Fruit fly (Drosophila melanogaster) whole organism, embryonic: Measurements from ENCODE around the gene CG34183.
A peak's percentile ranks its signal among the peaks of the same experiment; 100 is the strongest.

Source experiments
- CG10462 ChIP-seq: fragments of 200-800 bp; sonication (Bioruptor generic); optimal IDR thresholded peaks from 2 replicates; lab custom pipeline; 2016; ENCODE audit warnings: missing biosample characterization, missing genetic modification characterization
- CG13296 ChIP-seq: fragments of 200-800 bp; sonication (Bioruptor generic); optimal IDR thresholded peaks from 3 replicates; lab custom pipeline; 2018; ENCODE audit warnings: missing biosample characterization, mild to moderate bottlenecking, missing genetic modification characterization
- CG13424 ChIP-seq: fragments of 200-800 bp; sonication (Bioruptor generic); optimal IDR thresholded peaks from 2 replicates; lab custom pipeline; 2019; ENCODE audit warnings: missing biosample characterization, mild to moderate bottlenecking, missing genetic modification characterization, moderate library complexity
- CG14441 ChIP-seq: fragments of 200-800 bp; sonication (Bioruptor generic); IDR thresholded peaks from 2 replicates; pipeline ENCODE4 v1.3.6; 2022; ENCODE audit warnings: missing biosample characterization, missing genetic modification characterization
- CG14710 ChIP-seq: fragments of 200-800 bp; sonication (Bioruptor generic); optimal IDR thresholded peaks from 3 replicates; lab custom pipeline; 2019; ENCODE audit warnings: missing biosample characterization, mild to moderate bottlenecking, missing genetic modification characterization, moderate library complexity
- CG15269 ChIP-seq: fragments of 200-800 bp; sonication (Bioruptor generic); optimal IDR thresholded peaks from 2 replicates; lab custom pipeline; 2018; ENCODE audit warnings: missing biosample characterization, mild to moderate bottlenecking, missing genetic modification characterization, moderate library complexity
- CG1529 ChIP-seq: fragments of 200-800 bp; sonication (Bioruptor generic); optimal IDR thresholded peaks from 3 replicates; lab custom pipeline; 2018; ENCODE audit warnings: missing biosample characterization, missing genetic modification characterization
- CG16813 ChIP-seq: fragments of 200-800 bp; sonication (Bioruptor generic); IDR thresholded peaks from 3 replicates; pipeline ENCODE4 v1.3.6; 2022; ENCODE audit warnings: missing biosample characterization, missing genetic modification characterization; ENCODE audit not compliant: partially characterized antibody
- CG16863 ChIP-seq: fragments of 200-800 bp; sonication (Bioruptor generic); optimal IDR thresholded peaks from 3 replicates; lab custom pipeline; 2016; ENCODE audit warnings: missing biosample characterization, missing genetic modification characterization
- CG1792 ChIP-seq: fragments of 200-800 bp; sonication (Bioruptor generic); optimal IDR thresholded peaks from 2 replicates; lab custom pipeline; 2016; ENCODE audit warnings: missing biosample characterization, missing genetic modification characterization
- CG2129 ChIP-seq: fragments of 200-800 bp; sonication (Bioruptor generic); IDR thresholded peaks from 2 replicates; pipeline ENCODE4 v1.3.6; 2022; ENCODE audit warnings: missing biosample characterization, missing genetic modification characterization; ENCODE audit not compliant: partially characterized antibody
- CG2199 ChIP-seq: fragments of 200-800 bp; sonication (Bioruptor generic); IDR thresholded peaks from 3 replicates; pipeline ENCODE4 v1.3.6; 2022; ENCODE audit warnings: missing biosample characterization, missing genetic modification characterization
- CG2875 ChIP-seq: fragments of 200-800 bp; sonication (Bioruptor generic); optimal IDR thresholded peaks from 2 replicates; lab custom pipeline; 2017; ENCODE audit warnings: missing biosample characterization, mild to moderate bottlenecking, missing genetic modification characterization, missing genetic modification reagents
- CG31388 ChIP-seq: fragments of 200-800 bp; sonication (Bioruptor generic); optimal IDR thresholded peaks from 2 replicates; lab custom pipeline; 2016; ENCODE audit warnings: missing biosample characterization, missing genetic modification characterization
- CG34224 ChIP-seq: fragments of 200-800 bp; sonication (Bioruptor generic); IDR thresholded peaks from 3 replicates; pipeline ENCODE4 v1.3.6; 2022; ENCODE audit warnings: missing biosample characterization, missing genetic modification characterization; ENCODE audit not compliant: partially characterized antibody
- CG3847 ChIP-seq: fragments of 200-800 bp; sonication (Bioruptor generic); IDR thresholded peaks from 2 replicates; pipeline ENCODE4 v1.3.6; 2022; ENCODE audit warnings: missing biosample characterization, missing genetic modification characterization
- CG7556 ChIP-seq: fragments of 200-800 bp; sonication (Bioruptor generic); optimal IDR thresholded peaks from 2 replicates; lab custom pipeline; 2017; ENCODE audit warnings: missing biosample characterization, mild to moderate bottlenecking, missing genetic modification characterization
- CG8765 ChIP-seq: fragments of 200-800 bp; sonication (Bioruptor generic); IDR thresholded peaks from 2 replicates; pipeline ENCODE4 v1.3.6; 2022; ENCODE audit warnings: missing biosample characterization, missing genetic modification characterization
- CkIIα-i1 ChIP-seq: fragments of 200-800 bp; sonication (Bioruptor generic); IDR thresholded peaks from 2 replicates; pipeline ENCODE4 v1.3.6; 2022; ENCODE audit warnings: missing biosample characterization, missing genetic modification characterization
- D19B ChIP-seq: fragments of 200-800 bp; sonication (Bioruptor generic); optimal IDR thresholded peaks from 2 replicates; lab custom pipeline; 2017; ENCODE audit warnings: missing biosample characterization, mild to moderate bottlenecking, missing genetic modification characterization
- Doc3 ChIP-seq: fragments of 200-800 bp; sonication (Bioruptor generic); IDR thresholded peaks from 3 replicates; pipeline ENCODE4 v1.3.6; 2022; ENCODE audit warnings: missing biosample characterization, missing genetic modification characterization; ENCODE audit not compliant: partially characterized antibody
- Hmr ChIP-seq: fragments of 200-800 bp; sonication (Bioruptor generic); optimal IDR thresholded peaks from 3 replicates; lab custom pipeline; 2017; ENCODE audit warnings: mild to moderate bottlenecking, missing biosample characterization, missing genetic modification reagents, missing genetic modification characterization
- Hr3 ChIP-seq: fragments of 200-800 bp; sonication (Bioruptor generic); optimal IDR thresholded peaks from 3 replicates; lab custom pipeline; 2016; ENCODE audit warnings: missing biosample characterization, missing genetic modification characterization
- Hr51 ChIP-seq, 2 experiments: fragments of 200-800 bp; sonication (Bioruptor generic); optimal IDR thresholded peaks; 2 replicates in 1 of 2; 3 replicates in 1 of 2; lab custom pipeline; 2016 to 2018; ENCODE audit warnings: missing biosample characterization in 2 of 2, missing genetic modification characterization in 2 of 2, mild to moderate bottlenecking in 1 of 2, moderate library complexity in 1 of 2
- Lhr ChIP-seq: fragments of 200-800 bp; sonication (Bioruptor generic); optimal IDR thresholded peaks from 3 replicates; lab custom pipeline; 2017; ENCODE audit warnings: mild to moderate bottlenecking, missing biosample characterization, missing genetic modification reagents, missing genetic modification characterization
- NC2α ChIP-seq: fragments of 200-800 bp; sonication (Bioruptor generic); optimal IDR thresholded peaks from 2 replicates; lab custom pipeline; 2016; ENCODE audit warnings: missing biosample characterization, missing genetic modification characterization
- NFAT ChIP-seq: fragments of 200-800 bp; sonication (Bioruptor generic); IDR thresholded peaks from 2 replicates; pipeline ENCODE4 v1.3.6; 2022; ENCODE audit warnings: missing biosample characterization, missing genetic modification characterization
- Rfx ChIP-seq: fragments of 200-800 bp; sonication (Bioruptor generic); IDR thresholded peaks from 2 replicates; pipeline ENCODE4 v1.3.6; 2022; ENCODE audit warnings: missing biosample characterization, missing genetic modification characterization
- Side ChIP-seq: fragments of 200-800 bp; sonication (Bioruptor generic); optimal IDR thresholded peaks from 2 replicates; lab custom pipeline; 2016; ENCODE audit warnings: missing biosample characterization, missing genetic modification characterization
- Sin3A ChIP-seq: fragments of >200 bp; optimal IDR thresholded peaks from 2 replicates; lab custom pipeline; 2018
- Stat92E ChIP-seq, 3 experiments: fragments of >200 bp in 2 of 3; fragments of 200-800 bp in 1 of 3; sonication (Bioruptor generic) in 1 of 3; optimal IDR thresholded peaks; 2 replicates each; lab custom pipeline; 2017 to 2019; ENCODE audit warnings: missing biosample characterization in 3 of 3, missing genetic modification characterization in 3 of 3, mild to moderate bottlenecking in 1 of 3, moderate library complexity in 1 of 3
- Taf1 ChIP-seq: fragments of 200-800 bp; sonication (Bioruptor generic); IDR thresholded peaks from 2 replicates; pipeline ENCODE4 v1.3.6; 2022; ENCODE audit warnings: missing biosample characterization, missing genetic modification characterization
- ac ChIP-seq: fragments of 200-800 bp; sonication (Bioruptor generic); optimal IDR thresholded peaks from 3 replicates; lab custom pipeline; 2017; ENCODE audit warnings: missing biosample characterization, mild to moderate bottlenecking, missing genetic modification characterization
- ash1 ChIP-seq: fragments of 200-800 bp; sonication (Bioruptor generic); optimal IDR thresholded peaks from 2 replicates; lab custom pipeline; 2018; ENCODE audit warnings: missing biosample characterization, mild to moderate bottlenecking, missing genetic modification characterization
- bab2 ChIP-seq: fragments of 200-800 bp; sonication (Bioruptor generic); optimal IDR thresholded peaks from 2 replicates; lab custom pipeline; 2016; ENCODE audit warnings: missing biosample characterization, missing genetic modification characterization
- ci ChIP-seq: fragments of 200-800 bp; sonication (Bioruptor generic); IDR thresholded peaks from 3 replicates; pipeline ENCODE4 v1.3.6; 2022; ENCODE audit warnings: missing biosample characterization, missing genetic modification characterization
- dpn ChIP-seq, 2 experiments: fragments of 200-800 bp; sonication (Bioruptor generic); optimal IDR thresholded peaks; 3 replicates each; lab custom pipeline; 2016; ENCODE audit warnings: missing biosample characterization in 2 of 2, missing genetic modification characterization in 2 of 2
- fd96Cb ChIP-seq: fragments of 200-800 bp; sonication (Bioruptor generic); optimal IDR thresholded peaks from 2 replicates; lab custom pipeline; 2018; ENCODE audit warnings: missing biosample characterization, mild to moderate bottlenecking, missing genetic modification characterization, moderate library complexity
- klu ChIP-seq: fragments of 200-800 bp; sonication (Bioruptor generic); IDR thresholded peaks from 2 replicates; pipeline ENCODE4 v1.3.6; 2022; ENCODE audit warnings: missing biosample characterization, missing genetic modification characterization
- knrl ChIP-seq: fragments of 200-800 bp; sonication (Bioruptor generic); IDR thresholded peaks from 3 replicates; pipeline ENCODE4 v1.3.6; 2022; ENCODE audit warnings: missing biosample characterization, missing genetic modification characterization; ENCODE audit not compliant: partially characterized antibody
- luna ChIP-seq: fragments of 200-800 bp; sonication (Bioruptor generic); optimal IDR thresholded peaks from 2 replicates; lab custom pipeline; 2016; ENCODE audit warnings: missing biosample characterization, missing genetic modification characterization
- nau ChIP-seq: fragments of 200-800 bp; sonication (Bioruptor generic); optimal IDR thresholded peaks from 3 replicates; lab custom pipeline; 2017; ENCODE audit warnings: missing biosample characterization, mild to moderate bottlenecking, missing genetic modification characterization, missing genetic modification reagents
- oc ChIP-seq: fragments of 200-800 bp; sonication (Bioruptor generic); optimal IDR thresholded peaks from 2 replicates; lab custom pipeline; 2018; ENCODE audit warnings: missing biosample characterization, mild to moderate bottlenecking, missing genetic modification characterization, moderate library complexity
- pfk ChIP-seq: fragments of 200-800 bp; sonication (Bioruptor generic); optimal IDR thresholded peaks from 2 replicates; lab custom pipeline; 2018; ENCODE audit warnings: missing biosample characterization, mild to moderate bottlenecking, missing genetic modification characterization, moderate library complexity
- repo ChIP-seq: fragments of 200-800 bp; sonication (Bioruptor generic); optimal IDR thresholded peaks from 2 replicates; lab custom pipeline; 2016; ENCODE audit warnings: missing biosample characterization, missing genetic modification characterization
- sens ChIP-seq: fragments of 200-800 bp; sonication (Bioruptor generic); peaks from one replicate; lab custom pipeline; 2016; ENCODE audit warnings: missing biosample characterization, missing genetic modification characterization
- sim ChIP-seq: fragments of 200-800 bp; sonication (Bioruptor generic); IDR thresholded peaks from 2 replicates; pipeline ENCODE4 v1.3.6; 2022; ENCODE audit warnings: missing biosample characterization, missing genetic modification characterization
- slbo ChIP-seq: fragments of 200-800 bp; sonication (Bioruptor generic); IDR thresholded peaks from 2 replicates; pipeline ENCODE4 v1.3.6; 2022; ENCODE audit warnings: missing biosample characterization, missing genetic modification characterization
- slou ChIP-seq: fragments of 200-800 bp; sonication (Bioruptor generic); optimal IDR thresholded peaks from 3 replicates; lab custom pipeline; 2016; ENCODE audit warnings: missing biosample characterization, missing genetic modification characterization
- sr ChIP-seq: fragments of 200-800 bp; sonication (Bioruptor generic); IDR thresholded peaks from 3 replicates; pipeline ENCODE4 v1.3.6; 2022; ENCODE audit warnings: missing biosample characterization, missing genetic modification characterization
- tgo ChIP-seq: fragments of 200-800 bp; sonication (Bioruptor generic); IDR thresholded peaks from 3 replicates; pipeline ENCODE4 v1.3.6; 2022; ENCODE audit warnings: missing biosample characterization, missing genetic modification characterization
- zf30C ChIP-seq: fragments of 200-800 bp; sonication (Bioruptor generic); optimal IDR thresholded peaks from 3 replicates; lab custom pipeline; 2018; ENCODE audit warnings: missing biosample characterization, mild to moderate bottlenecking, missing genetic modification characterization

CG34183 gene

DNA sequence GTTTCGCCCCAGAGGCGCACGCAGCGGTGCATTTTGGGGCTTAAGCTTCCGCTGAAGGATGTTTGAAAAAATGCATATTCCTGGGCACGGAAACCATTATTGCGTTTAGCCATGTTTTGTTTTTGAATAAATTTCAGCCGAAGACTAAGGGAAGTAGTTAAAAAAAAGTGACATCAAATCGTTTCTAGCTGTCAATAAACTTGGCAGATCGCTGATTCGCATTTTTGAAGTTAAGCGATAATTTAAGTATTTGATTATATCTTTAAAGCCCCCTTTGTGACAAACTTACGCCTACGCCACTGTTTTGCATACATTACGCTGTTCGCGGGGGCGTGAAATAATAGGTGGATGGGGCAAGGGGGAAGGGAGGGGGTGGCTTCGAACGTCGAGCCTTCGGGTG is 26.2 kb downstream of the CG34183 start (continued):
- no peak for TF ChIP-seq CG14710 (tag; lab: Kevin White, UChicago)
- TF ChIP-seq CG34224 (GFP tag; lab: Robert Waterston, UW): no peak
- TF ChIP-seq ci: no peak
- no peak for TF ChIP-seq repo
- TF ChIP-seq CG2199 (GFP tag; lab: Robert Waterston, UW): no peak
- no peak for TF ChIP-seq Hr3 (GFP tag; lab: Kevin White, UChicago)
- peak; percentile 38 for TF ChIP-seq CG15269 (tag; lab: Kevin White, UChicago)
- TF ChIP-seq NFAT: no peak
- TF ChIP-seq pfk (GFP tag; lab: Kevin White, UChicago): no peak
- no peak for TF ChIP-seq ash1
- TF ChIP-seq klu: peak; percentile 33; the same call in 1 of the 2 replicates
- peak; percentile 73 for TF ChIP-seq CG7556 (GFP tag; lab: Kevin White, UChicago)
- no peak for TF ChIP-seq nau (GFP tag; lab: Kevin White, UChicago)
- TF ChIP-seq zf30C: no peak
- no peak for TF ChIP-seq CG1792 (GFP tag; lab: Kevin White, UChicago)
- no peak for TF ChIP-seq CG16813 (GFP tag; lab: Robert Waterston, UW)
- TF ChIP-seq dpn (GFP tag; optimal IDR thresholded peaks at IDR 0.05; lab: Kevin White, UChicago): no peak
- TF ChIP-seq CG10462 (GFP tag; lab: Kevin White, UChicago): no peak
- TF ChIP-seq ac (GFP tag; lab: Kevin White, UChicago): no peak
- no peak for TF ChIP-seq Stat92E (GFP tag; optimal IDR thresholded peaks at IDR 0.05; lab: Kevin White, UChicago)
- TF ChIP-seq slbo: peak; percentile 61
- peak; percentile 66 for TF ChIP-seq Hmr (GFP tag; lab: Kevin White, UChicago)
- TF ChIP-seq Taf1 (GFP tag; lab: Robert Waterston, UW): no peak
- no peak for TF ChIP-seq D19B (GFP tag; lab: Kevin White, UChicago)
- peak; percentile 13 for TF ChIP-seq sens (GFP tag; lab: Kevin White, UChicago)
- TF ChIP-seq bab2 (GFP tag; lab: Kevin White, UChicago): no peak
- TF ChIP-seq CG8765 (GFP tag; lab: Robert Waterston, UW): no peak
- TF ChIP-seq NC2α: no peak
- TF ChIP-seq fd96Cb: no peak
- TF ChIP-seq CkIIα-i1 (GFP tag; lab: Robert Waterston, UW): no peak
- no peak for TF ChIP-seq knrl (GFP tag; lab: Robert Waterston, UW)
- TF ChIP-seq sr: no peak
- no peak for TF ChIP-seq Lhr (GFP tag; lab: Kevin White, UChicago)
- no peak for TF ChIP-seq slou (GFP tag; lab: Kevin White, UChicago)
- no peak for TF ChIP-seq CG1529 (GFP tag; lab: Kevin White, UChicago)
- peak; percentile 9; the same call in 1 of the 2 replicates for TF ChIP-seq CG14441
- no peak for TF ChIP-seq sim (GFP tag; lab: Robert Waterston, UW)
- no peak for TF ChIP-seq Sin3A
- TF ChIP-seq Rfx (GFP tag; lab: Robert Waterston, UW): peak; percentile 33; the same call in 1 of the 2 replicates
- no peak for TF ChIP-seq CG2129 (GFP tag; lab: Robert Waterston, UW)
- TF ChIP-seq CG16863: no peak
- TF ChIP-seq Doc3 (GFP tag; lab: Robert Waterston, UW): no peak
- no peak for TF ChIP-seq CG31388 (GFP tag; lab: Kevin White, UChicago)
- no peak for TF ChIP-seq oc
- TF ChIP-seq CG13296 (GFP tag; lab: Kevin White, UChicago): peak; percentile 12
- TF ChIP-seq CG3847 (GFP tag; lab: Robert Waterston, UW): 0 out of 2 replicates have a peak, but pooled peaks have one; percentile 33
- TF ChIP-seq CG2875 (GFP tag; lab: Kevin White, UChicago): no peak
- peak in 1 of 2 experiments; percentile 47 for TF ChIP-seq Hr51 (GFP tag; optimal IDR thresholded peaks at IDR 0.05; lab: Kevin White, UChicago)
- TF ChIP-seq Side (GFP tag; lab: Kevin White, UChicago): no peak
- no peak for TF ChIP-seq luna (GFP tag; lab: Kevin White, UChicago)
- no peak for TF ChIP-seq tgo (GFP tag; lab: Robert Waterston, UW)
- peak; percentile 21 for TF ChIP-seq CG13424 (tag; lab: Kevin White, UChicago)
